Worm (Caenorhabditis elegans): ENCODE measurements around the gene cyp-33C11.
A peak's percentile ranks its signal among the peaks of the same experiment; 100 is the strongest.

DNA sequence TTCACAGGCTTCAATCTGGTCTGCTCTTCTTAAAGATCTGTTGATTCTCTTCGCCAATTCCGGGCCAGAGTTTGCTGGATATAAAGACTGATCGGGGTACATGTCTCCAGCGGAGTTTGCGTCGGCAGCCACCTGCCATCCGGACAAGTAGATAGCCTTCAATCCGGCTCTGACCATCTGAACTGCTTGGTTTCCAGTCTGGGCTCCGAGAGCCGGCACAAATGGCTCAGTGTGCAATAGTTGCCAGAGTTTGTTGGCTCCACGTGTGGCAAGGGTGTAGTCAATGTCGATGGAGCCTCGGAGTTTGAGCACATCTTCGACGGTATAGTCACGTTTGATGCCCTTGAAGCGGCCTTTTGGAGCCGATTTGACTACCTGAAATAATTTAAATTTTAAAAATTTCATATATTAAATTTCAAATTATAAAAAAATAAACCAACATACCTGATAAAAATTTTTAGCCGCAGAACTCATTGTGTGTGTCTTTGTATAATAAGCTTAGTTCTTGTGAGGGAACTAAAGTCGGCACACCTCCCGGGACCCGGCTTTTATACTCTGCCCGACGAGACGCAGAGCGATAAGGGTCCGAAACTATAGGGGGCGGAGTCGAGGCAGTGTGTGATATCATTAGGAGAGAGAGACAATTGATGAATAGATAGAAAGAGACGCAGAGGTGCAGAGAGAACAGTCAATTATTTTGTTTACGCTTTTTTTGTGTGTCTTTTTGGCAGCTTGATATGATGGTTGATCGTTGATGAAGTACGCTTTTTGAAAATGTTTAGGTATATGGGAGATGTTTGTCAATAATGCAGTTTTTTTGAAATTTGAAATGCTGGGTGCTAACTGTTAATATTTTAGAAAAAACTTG, 14.9 kb upstream of the cyp-33C11 start, which contains the start of the genes icl-1 and srh-2:
- TF ChIP-seq ctbp-1 (GFP tag; IDR thresholded peaks at IDR 0.05) = peak; percentile 6
- peak in 1 of 2 experiments; percentile 47 for TF ChIP-seq lsy-2 (tag; optimal IDR thresholded peaks at IDR 0.05)
- TF ChIP-seq jun-1 (tag; optimal IDR thresholded peaks at IDR 0.05) = no peak
- TF ChIP-seq ztf-11 (tag; optimal IDR thresholded peaks at IDR 0.05) = no peak
- TF ChIP-seq R02D3.7 (tag; optimal IDR thresholded peaks at IDR 0.05) = no peak
